Worm (Caenorhabditis elegans): ENCODE data around the gene Y56A3A.22.

DNA sequence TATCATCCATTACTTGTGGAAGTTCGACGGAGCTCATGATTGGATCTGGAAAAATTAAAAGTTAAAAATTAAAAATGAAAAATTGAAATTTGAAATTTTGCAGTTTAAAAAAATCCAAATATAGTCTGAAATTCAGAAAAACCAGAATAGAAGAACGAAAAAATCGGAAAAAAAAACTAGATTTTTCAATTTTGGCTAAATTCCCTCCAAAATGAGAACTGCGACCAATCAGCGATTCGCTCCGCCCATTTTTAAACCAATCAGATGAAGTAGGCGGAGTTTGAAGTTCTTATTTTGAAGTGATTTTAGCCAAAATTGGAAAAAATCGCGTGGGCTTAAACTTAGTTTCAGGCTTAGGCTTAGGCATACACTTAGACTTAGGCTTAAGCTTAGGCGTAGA, 25.5 kb downstream of the Y56A3A.22 start, which contains the start of gene Y56A3A.7:
- no peak for TF ChIP-seq skn-1 (tag; optimal IDR thresholded peaks at IDR 0.05)
- TF ChIP-seq nhr-23 (tag; optimal IDR thresholded peaks at IDR 0.05): no peak
- no peak for TF ChIP-seq ztf-11 (tag; optimal IDR thresholded peaks at IDR 0.05)
- TF ChIP-seq elt-2 (tag; optimal IDR thresholded peaks at IDR 0.05): no peak
- no peak for TF ChIP-seq jun-1 (tag; optimal IDR thresholded peaks at IDR 0.05)
- TF ChIP-seq nhr-237 (tag; optimal IDR thresholded peaks at IDR 0.05): no peak
- TF ChIP-seq egl-27 (tag; optimal IDR thresholded peaks at IDR 0.05): no peak
- no peak for TF ChIP-seq nhr-11 (tag; optimal IDR thresholded peaks at IDR 0.05)
- no peak for TF ChIP-seq ama-1 (optimal IDR thresholded peaks at IDR 0.05)
- TF ChIP-seq lin-39 (tag; optimal IDR thresholded peaks at IDR 0.05): no peak
- TF ChIP-seq pha-4 (tag; optimal IDR thresholded peaks at IDR 0.05): no peak
- no peak for TF ChIP-seq ceh-82 (tag; optimal IDR thresholded peaks at IDR 0.05)

Measured in whole organism, L3 larva.